Fruit fly (Drosophila melanogaster): Measurements from ENCODE around the gene CG14624.

DNA sequence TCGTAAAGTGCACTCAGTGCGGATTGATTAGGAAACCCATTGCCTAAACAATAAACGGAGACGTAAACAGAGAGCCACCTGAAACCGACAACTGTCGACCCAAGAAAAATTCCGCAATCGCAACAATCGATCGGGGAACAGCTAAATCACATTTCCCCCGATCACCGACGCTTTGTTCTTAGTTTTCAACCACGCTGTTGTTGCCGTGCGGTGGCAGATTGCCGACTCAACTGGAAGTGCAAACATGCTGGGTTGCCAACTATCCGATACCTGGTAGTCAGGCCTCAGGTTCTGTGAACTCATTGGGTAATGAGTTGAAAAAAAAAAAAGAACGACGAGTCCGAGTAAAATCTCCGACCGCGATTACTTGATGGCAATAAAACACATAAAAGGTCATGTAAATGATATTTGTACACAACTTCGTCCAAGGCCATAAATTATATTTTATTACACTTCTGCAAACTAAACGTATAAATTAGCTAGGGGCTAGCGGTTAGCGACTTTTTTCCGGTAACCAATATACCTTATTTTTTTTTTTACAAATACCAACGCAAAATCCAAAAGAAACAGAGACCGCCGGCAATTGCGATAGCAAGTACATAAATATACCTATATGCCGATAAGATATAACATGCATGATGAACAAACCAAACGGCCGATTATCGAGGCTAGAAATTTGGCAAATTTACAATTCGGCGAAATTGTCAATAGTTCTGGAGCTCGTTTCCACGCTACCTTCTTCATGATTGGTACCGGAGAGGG is 36.2 kb upstream of the CG14624 start, which contains the start of gene CG11378:
- no peak for TF ChIP-seq CG11695 (GFP tag; IDR thresholded peaks at IDR 0.05)
- TF ChIP-seq CkIIα-i1 (GFP tag; IDR thresholded peaks at IDR 0.05) = no peak
- TF ChIP-seq amos (GFP tag; IDR thresholded peaks at IDR 0.05; ENCODE audit: partially characterized antibody) = no peak
- TF ChIP-seq chif (GFP tag; optimal IDR thresholded peaks at IDR 0.05) = no peak
- TF ChIP-seq schlank (tag; optimal IDR thresholded peaks at IDR 0.05) = no peak
- TF ChIP-seq Hsf (GFP tag; optimal IDR thresholded peaks at IDR 0.05) = no peak
- TF ChIP-seq hb (GFP tag; IDR thresholded peaks at IDR 0.05; ENCODE audit: partially characterized antibody) = no peak
- TF ChIP-seq fd64A (GFP tag; optimal IDR thresholded peaks at IDR 0.05) = no peak
- no peak for TF ChIP-seq HLH3B (GFP tag; IDR thresholded peaks at IDR 0.05)
- no peak for TF ChIP-seq Vsx1 (GFP tag; optimal IDR thresholded peaks at IDR 0.05)
- no peak for TF ChIP-seq CG7357 (GFP tag; IDR thresholded peaks at IDR 0.05)
- TF ChIP-seq CG16813 (GFP tag; IDR thresholded peaks at IDR 0.05; ENCODE audit: partially characterized antibody) = no peak
